Worm (Caenorhabditis elegans): ENCODE measurements around the gene Y97E10B.1.

Gene Y97E10B.1

ce11 chrV:7983381-7984052 lies 39.8 kb downstream of the Y97E10B.1 start, which contains the start of the genes natb-1 and abhd-12 (continued):
- TF ChIP-seq ztf-3 (GFP tag; optimal IDR thresholded peaks at IDR 0.05) (no peak), mxl-1 (tag; optimal IDR thresholded peaks at IDR 0.05) (no peak), T26A5.8 (tag; optimal IDR thresholded peaks at IDR 0.05) (no peak), mcd-1 (GFP tag; IDR thresholded peaks at IDR 0.05) (no peak)

ce11 chrV:7985860-7986259 lies 42.2 kb downstream of the Y97E10B.1 start, which contains the start of gene Y97E10AL.1:
Gene Y97E10AL.1, plus strand, starts transcription at chrV:7986160.
- TF ChIP-seq snpc-1.1 (tag; optimal IDR thresholded peaks at IDR 0.05; ENCODE audit: insufficient read depth), result no peak
- TF ChIP-seq F57C9.4 (tag; optimal IDR thresholded peaks at IDR 0.05), result no peak
- TF ChIP-seq ztf-22 (GFP tag; optimal IDR thresholded peaks at IDR 0.05), result no peak
- TF ChIP-seq tlf-1 (GFP tag; optimal IDR thresholded peaks at IDR 0.05), result no peak
- TF ChIP-seq nfya-2 (GFP tag; IDR thresholded peaks at IDR 0.05), result no peak
- no peak for TF ChIP-seq lag-1 (GFP tag; IDR thresholded peaks at IDR 0.05)
- no peak for TF ChIP-seq ceh-79 (tag; optimal IDR thresholded peaks at IDR 0.05)
- no peak for TF ChIP-seq ceh-100 (GFP tag; IDR thresholded peaks at IDR 0.05)

DNA sequence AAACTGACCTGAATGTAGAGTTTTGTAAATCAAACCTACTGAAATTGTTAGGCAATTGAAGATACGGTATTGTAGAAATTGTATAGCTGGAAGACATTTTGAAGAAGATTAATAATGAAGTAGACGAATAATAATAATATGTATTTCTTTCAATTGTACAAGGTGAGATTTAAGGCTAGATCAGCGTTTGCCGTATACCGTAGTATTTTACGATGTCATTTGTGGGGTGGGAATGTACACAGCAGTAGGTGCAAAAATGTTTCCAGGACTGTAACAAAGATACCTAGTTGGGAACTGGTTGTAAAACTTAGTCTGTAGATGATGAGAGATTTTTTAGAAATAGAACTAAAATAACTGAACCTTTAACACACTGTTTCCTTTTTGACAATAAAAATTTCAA lies 50.9 kb downstream of the Y97E10B.1 start, which contains the start of gene ceh-76:
ceh-76 (minus strand) TSS at position 101 of the 400 bp plus-strand sequence.
- no peak for TF ChIP-seq egl-18 (GFP tag; IDR thresholded peaks at IDR 0.05)
- TF ChIP-seq mel-28 (tag; optimal IDR thresholded peaks at IDR 0.05; ENCODE audit: borderline replicate concordance), result no peak
- no peak for TF ChIP-seq nfya-1 (tag; optimal IDR thresholded peaks at IDR 0.05; ENCODE audit: borderline replicate concordance, insufficient read depth)
- TF ChIP-seq B0261.1 (tag; optimal IDR thresholded peaks at IDR 0.05), result no peak
- no peak for TF ChIP-seq nhr-120 (GFP tag; IDR thresholded peaks at IDR 0.05)
- no peak for TF ChIP-seq xnd-1 (tag; optimal IDR thresholded peaks at IDR 0.05)
- TF ChIP-seq F22D6.2 (tag; optimal IDR thresholded peaks at IDR 0.05), result no peak
- TF ChIP-seq athp-1 (tag; optimal IDR thresholded peaks at IDR 0.05), result no peak
- TF ChIP-seq attf-5 (GFP tag; optimal IDR thresholded peaks at IDR 0.05), result no peak
- TF ChIP-seq mxl-1 (tag; optimal IDR thresholded peaks at IDR 0.05), result no peak
- no peak for TF ChIP-seq zfh-2 (GFP tag; conservative IDR thresholded peaks at IDR 0.05)
- TF ChIP-seq Y53F4B.3 (GFP tag; IDR thresholded peaks at IDR 0.05), result no peak
- TF ChIP-seq ekl-4 (GFP tag; IDR thresholded peaks at IDR 0.05), result no peak

- TF ChIP-seq Y67H2A.10 (GFP tag; conservative IDR thresholded peaks at IDR 0.05) (no peak), ZK185.1 (tag; optimal IDR thresholded peaks at IDR 0.05; ENCODE audit: poor library complexity, severe bottlenecking) (no peak), cebp-1 (GFP tag; IDR thresholded peaks at IDR 0.05) (no peak), cebp-1 (tag; optimal IDR thresholded peaks at IDR 0.05) (no peak), F49E8.2 (tag; optimal IDR thresholded peaks at IDR 0.05; ENCODE audit: insufficient read depth) (no peak), lsl-1 (GFP tag; optimal IDR thresholded peaks at IDR 0.05) (no peak), hlh-26 (GFP tag; conservative IDR thresholded peaks at IDR 0.05) (no peak), D2030.7 (GFP tag; IDR thresholded peaks at IDR 0.05) (no peak), attf-5 (GFP tag; optimal IDR thresholded peaks at IDR 0.05) (no peak), dpff-1 (tag; optimal IDR thresholded peaks at IDR 0.05) (no peak), ceh-27 (GFP tag; optimal IDR thresholded peaks at IDR 0.05) (no peak), snpc-1.3 (tag; optimal IDR thresholded peaks at IDR 0.05; ENCODE audit: insufficient read depth) (no peak), tbx-9 (tag; optimal IDR thresholded peaks at IDR 0.05; ENCODE audit: borderline replicate concordance) (no peak), repo-1 (tag; optimal IDR thresholded peaks at IDR 0.05) (no peak), egrh-3 (GFP tag; IDR thresholded peaks at IDR 0.05) (no peak)
These were observed 51.5 kb downstream of the Y97E10B.1 start for ce11 chrV:7995165-7995564.

All from whole organism, young adult.